Fruit fly (Drosophila melanogaster): Measurements from ENCODE around the gene Mtr4.
A peak's percentile ranks its signal among the peaks of the same experiment; 100 is the strongest.

Mtr4 gene

dm6 chr2L:15761409-15762407, 9.6 kb downstream of the Mtr4 start:
- TF ChIP-seq CG17806 (tag; optimal IDR thresholded peaks at IDR 0.05) (peak; percentile 79), Pif1B (GFP tag; optimal IDR thresholded peaks at IDR 0.05) (peak; percentile 63), fd96Ca (GFP tag; IDR thresholded peaks at IDR 0.05) (0 out of 3 replicates have a peak, but pooled peaks have one; percentile 62), D1 (tag; optimal IDR thresholded peaks at IDR 0.05) (peak; percentile 17), Ets98B (GFP tag; IDR thresholded peaks at IDR 0.05) (peak; percentile 81), CG9948 (tag; optimal IDR thresholded peaks at IDR 0.05) (peak; percentile 81), CG8301 (tag; optimal IDR thresholded peaks at IDR 0.05) (peak; percentile 76), Snoo (tag; optimal IDR thresholded peaks at IDR 0.05) (peak; percentile 78), CG12605 (GFP tag; IDR thresholded peaks at IDR 0.05) (peak; percentile 75), CG32121 (GFP tag; IDR thresholded peaks at IDR 0.05) (peak; percentile 85), CG8159 (tag; optimal IDR thresholded peaks at IDR 0.05) (peak; percentile 87), CG4496 (GFP tag; IDR thresholded peaks at IDR 0.05) (peak; percentile 83), CG10348 (GFP tag; IDR thresholded peaks at IDR 0.05) (no peak), CG34367 (tag; optimal IDR thresholded peaks at IDR 0.05) (peak; percentile 64), EcR (GFP tag; optimal IDR thresholded peaks at IDR 0.05) (peak; percentile 83), rn (GFP tag; IDR thresholded peaks at IDR 0.05) (peak; percentile 59), Pif1A (GFP tag; optimal IDR thresholded peaks at IDR 0.05) (no peak), gl (tag; optimal IDR thresholded peaks at IDR 0.05) (peak; percentile 14), CG13204 (GFP tag; optimal IDR thresholded peaks at IDR 0.05) (no peak), CG14655 (GFP tag; optimal IDR thresholded peaks at IDR 0.05) (no peak), CG15710 (tag; optimal IDR thresholded peaks at IDR 0.05) (peak; percentile 81)

dm6 chr2L:15762466-15762865, 10.4 kb downstream of the Mtr4 start, which contains the start of gene Gli:
Gene Gli, minus strand, starts transcription at chr2L:15762758.
- no peak for TF ChIP-seq CG17806 (tag; optimal IDR thresholded peaks at IDR 0.05)
- peak; percentile 31 for TF ChIP-seq gl (tag; optimal IDR thresholded peaks at IDR 0.05)
- TF ChIP-seq CG32121 (GFP tag; IDR thresholded peaks at IDR 0.05): peak; percentile 34; the same call in 1 of the 2 replicates
- no peak for TF ChIP-seq rn (GFP tag; IDR thresholded peaks at IDR 0.05)
- no peak for TF ChIP-seq CG8159 (tag; optimal IDR thresholded peaks at IDR 0.05)
- no peak for TF ChIP-seq Snoo (tag; optimal IDR thresholded peaks at IDR 0.05)
- peak; percentile 69 for TF ChIP-seq Ets98B (GFP tag; IDR thresholded peaks at IDR 0.05)
- TF ChIP-seq EcR (GFP tag; optimal IDR thresholded peaks at IDR 0.05): peak; percentile 81
- TF ChIP-seq CG12605 (GFP tag; IDR thresholded peaks at IDR 0.05): peak; percentile 36; the same call in 1 of the 2 replicates
- TF ChIP-seq Pif1A (GFP tag; optimal IDR thresholded peaks at IDR 0.05): no peak
- TF ChIP-seq D1 (tag; optimal IDR thresholded peaks at IDR 0.05): peak; percentile 6
- no peak for TF ChIP-seq CG13204 (GFP tag; optimal IDR thresholded peaks at IDR 0.05)
- peak; percentile 51 for TF ChIP-seq CG4496 (GFP tag; IDR thresholded peaks at IDR 0.05)
- no peak for TF ChIP-seq CG34367 (tag; optimal IDR thresholded peaks at IDR 0.05)
- TF ChIP-seq fd96Ca (GFP tag; IDR thresholded peaks at IDR 0.05): peak; percentile 6; the same call in 1 of the 3 replicates

- TF ChIP-seq EcR (GFP tag; optimal IDR thresholded peaks at IDR 0.05) (no peak), Pif1A (GFP tag; optimal IDR thresholded peaks at IDR 0.05) (no peak), CG34367 (tag; optimal IDR thresholded peaks at IDR 0.05) (no peak), CG17806 (tag; optimal IDR thresholded peaks at IDR 0.05) (no peak), fd96Ca (GFP tag; IDR thresholded peaks at IDR 0.05) (no peak), CG8159 (tag; optimal IDR thresholded peaks at IDR 0.05) (no peak), Pif1B (GFP tag; optimal IDR thresholded peaks at IDR 0.05) (no peak), CG13204 (GFP tag; optimal IDR thresholded peaks at IDR 0.05) (no peak), CG15710 (tag; optimal IDR thresholded peaks at IDR 0.05) (no peak), D1 (tag; optimal IDR thresholded peaks at IDR 0.05) (no peak), CG12605 (GFP tag; IDR thresholded peaks at IDR 0.05) (no peak), Snoo (tag; optimal IDR thresholded peaks at IDR 0.05) (no peak), Ets98B (GFP tag; IDR thresholded peaks at IDR 0.05) (no peak), CG32121 (GFP tag; IDR thresholded peaks at IDR 0.05) (no peak), CG10348 (GFP tag; IDR thresholded peaks at IDR 0.05) (no peak), CG8301 (tag; optimal IDR thresholded peaks at IDR 0.05) (no peak), CG4496 (GFP tag; IDR thresholded peaks at IDR 0.05) (no peak)
These were observed 11.3 kb downstream of the Mtr4 start for dm6 chr2L:15763401-15763800.

- TF ChIP-seq CG9948 (tag; optimal IDR thresholded peaks at IDR 0.05): no peak
- TF ChIP-seq CG4496 (GFP tag; IDR thresholded peaks at IDR 0.05): no peak
- TF ChIP-seq CG8301 (tag; optimal IDR thresholded peaks at IDR 0.05): no peak
- TF ChIP-seq Pif1A (GFP tag; optimal IDR thresholded peaks at IDR 0.05): no peak
- TF ChIP-seq gl (tag; optimal IDR thresholded peaks at IDR 0.05): no peak
- TF ChIP-seq Pif1B (GFP tag; optimal IDR thresholded peaks at IDR 0.05): no peak
- TF ChIP-seq CG32121 (GFP tag; IDR thresholded peaks at IDR 0.05): no peak
- no peak for TF ChIP-seq CG10348 (GFP tag; IDR thresholded peaks at IDR 0.05)
- TF ChIP-seq CG13204 (GFP tag; optimal IDR thresholded peaks at IDR 0.05): no peak
- TF ChIP-seq CG8159 (tag; optimal IDR thresholded peaks at IDR 0.05): no peak
- TF ChIP-seq rn (GFP tag; IDR thresholded peaks at IDR 0.05): no peak
- no peak for TF ChIP-seq D1 (tag; optimal IDR thresholded peaks at IDR 0.05)
These were observed 12.0 kb downstream of the Mtr4 start, which contains the start of gene CG3793 for dm6 chr2L:15764029-15764428. Gene CG3793, plus strand, starts transcription at chr2L:15764220.

- no peak for TF ChIP-seq CG10348 (GFP tag; IDR thresholded peaks at IDR 0.05)
- no peak for TF ChIP-seq CG8301 (tag; optimal IDR thresholded peaks at IDR 0.05)
- TF ChIP-seq CG4496 (GFP tag; IDR thresholded peaks at IDR 0.05): no peak
These were observed 16.0 kb downstream of the Mtr4 start, which contains the start of gene wek for dm6 chr2L:15768097-15768496. Gene wek, minus strand, starts transcription at chr2L:15768349.
